Fruit fly (Drosophila melanogaster) whole organism, adult: ENCODE data around the gene Hip14.

Source experiments
- CG11617 ChIP-seq: fragments of 200-800 bp; sonication (Bioruptor generic); optimal IDR thresholded peaks from 2 replicates; lab custom pipeline; 2017; ENCODE audit warnings: mild to moderate bottlenecking, missing biosample characterization, missing genetic modification reagents, missing genetic modification characterization
- CG12768 ChIP-seq: fragments of 200-800 bp; sonication (Bioruptor generic); optimal IDR thresholded peaks from 2 replicates; lab custom pipeline; 2017; ENCODE audit warnings: missing biosample characterization, missing genetic modification characterization, mild to moderate bottlenecking, moderate library complexity, missing genetic modification reagents
- CG14711 ChIP-seq: fragments of 200-800 bp; sonication (Bioruptor generic); optimal IDR thresholded peaks from 2 replicates; lab custom pipeline; 2018; ENCODE audit warnings: missing biosample characterization, mild to moderate bottlenecking, missing genetic modification characterization, moderate library complexity
- CG1620 ChIP-seq: fragments of 200-800 bp; sonication (Bioruptor generic); optimal IDR thresholded peaks from 2 replicates; lab custom pipeline; 2016; ENCODE audit warnings: missing biosample characterization, missing genetic modification characterization
- CG33017 ChIP-seq: fragments of 200-800 bp; sonication (Bioruptor generic); optimal IDR thresholded peaks from 2 replicates; lab custom pipeline; 2018; ENCODE audit warnings: missing biosample characterization, mild to moderate bottlenecking, missing genetic modification characterization, moderate library complexity
- CG5204 ChIP-seq: fragments of 200-800 bp; sonication (Bioruptor generic); optimal IDR thresholded peaks from 2 replicates; lab custom pipeline; 2016; ENCODE audit warnings: missing biosample characterization, missing genetic modification characterization
- CG7045 ChIP-seq: fragments of 200-800 bp; sonication (Bioruptor generic); optimal IDR thresholded peaks from 2 replicates; lab custom pipeline; 2017; ENCODE audit warnings: missing biosample characterization, mild to moderate bottlenecking, missing genetic modification characterization
- CG7101 ChIP-seq: fragments of 200-800 bp; sonication (Bioruptor generic); optimal IDR thresholded peaks from 2 replicates; lab custom pipeline; 2018; ENCODE audit warnings: missing biosample characterization, mild to moderate bottlenecking, missing genetic modification characterization, moderate library complexity
- Clk ChIP-seq: fragments of 200-800 bp; sonication (Bioruptor generic); optimal IDR thresholded peaks from 2 replicates; lab custom pipeline; 2017; ENCODE audit warnings: missing biosample characterization, missing genetic modification characterization
- Crg-1 ChIP-seq: fragments of 200-800 bp; sonication (Bioruptor generic); optimal IDR thresholded peaks from 2 replicates; lab custom pipeline; 2016; ENCODE audit warnings: missing biosample characterization, missing genetic modification characterization
- Hr96 ChIP-seq: fragments of 200-800 bp; sonication (Bioruptor generic); optimal IDR thresholded peaks from 2 replicates; lab custom pipeline; 2016; ENCODE audit warnings: missing biosample characterization, missing genetic modification characterization
- Mnt ChIP-seq: fragments of 200-800 bp; sonication (Bioruptor generic); optimal IDR thresholded peaks from 2 replicates; lab custom pipeline; 2016; ENCODE audit warnings: missing biosample characterization, mild to moderate bottlenecking, missing genetic modification characterization
- bab1 ChIP-seq: fragments of 200-800 bp; sonication (Bioruptor generic); optimal IDR thresholded peaks from 3 replicates; lab custom pipeline; 2019; ENCODE audit warnings: missing biosample characterization, mild to moderate bottlenecking, missing genetic modification characterization, moderate library complexity
- cic ChIP-seq: fragments of 200-800 bp; sonication (Bioruptor generic); optimal IDR thresholded peaks from 2 replicates; lab custom pipeline; 2017; ENCODE audit warnings: missing biosample characterization, mild to moderate bottlenecking, missing genetic modification characterization, moderate library complexity
- cnc ChIP-seq, 2 experiments: fragments of >200 bp; optimal IDR thresholded peaks; 2 replicates each; lab custom pipeline; 2017
- kay ChIP-seq: fragments of 200-800 bp; sonication (Bioruptor generic); peaks from one replicate; lab custom pipeline; 2016; ENCODE audit warnings: missing biosample characterization, missing genetic modification characterization, borderline replicate concordance
- ovo ChIP-seq: fragments of 200-800 bp; sonication (Bioruptor generic); optimal IDR thresholded peaks from 2 replicates; lab custom pipeline; 2016; ENCODE audit warnings: missing biosample characterization, missing genetic modification characterization
- pad ChIP-seq: fragments of 200-800 bp; sonication (Bioruptor generic); optimal IDR thresholded peaks from 3 replicates; lab custom pipeline; 2017; ENCODE audit warnings: missing biosample characterization, missing genetic modification characterization, mild to moderate bottlenecking, moderate library complexity, missing genetic modification reagents
- tj ChIP-seq: fragments of 200-800 bp; sonication (Bioruptor generic); optimal IDR thresholded peaks from 3 replicates; lab custom pipeline; 2017; ENCODE audit warnings: missing biosample characterization, mild to moderate bottlenecking, missing genetic modification characterization, moderate library complexity
- toe ChIP-seq: fragments of 200-800 bp; sonication (Bioruptor generic); optimal IDR thresholded peaks from 2 replicates; lab custom pipeline; 2016; ENCODE audit warnings: missing biosample characterization, missing genetic modification characterization

Hip14 gene

DNA sequence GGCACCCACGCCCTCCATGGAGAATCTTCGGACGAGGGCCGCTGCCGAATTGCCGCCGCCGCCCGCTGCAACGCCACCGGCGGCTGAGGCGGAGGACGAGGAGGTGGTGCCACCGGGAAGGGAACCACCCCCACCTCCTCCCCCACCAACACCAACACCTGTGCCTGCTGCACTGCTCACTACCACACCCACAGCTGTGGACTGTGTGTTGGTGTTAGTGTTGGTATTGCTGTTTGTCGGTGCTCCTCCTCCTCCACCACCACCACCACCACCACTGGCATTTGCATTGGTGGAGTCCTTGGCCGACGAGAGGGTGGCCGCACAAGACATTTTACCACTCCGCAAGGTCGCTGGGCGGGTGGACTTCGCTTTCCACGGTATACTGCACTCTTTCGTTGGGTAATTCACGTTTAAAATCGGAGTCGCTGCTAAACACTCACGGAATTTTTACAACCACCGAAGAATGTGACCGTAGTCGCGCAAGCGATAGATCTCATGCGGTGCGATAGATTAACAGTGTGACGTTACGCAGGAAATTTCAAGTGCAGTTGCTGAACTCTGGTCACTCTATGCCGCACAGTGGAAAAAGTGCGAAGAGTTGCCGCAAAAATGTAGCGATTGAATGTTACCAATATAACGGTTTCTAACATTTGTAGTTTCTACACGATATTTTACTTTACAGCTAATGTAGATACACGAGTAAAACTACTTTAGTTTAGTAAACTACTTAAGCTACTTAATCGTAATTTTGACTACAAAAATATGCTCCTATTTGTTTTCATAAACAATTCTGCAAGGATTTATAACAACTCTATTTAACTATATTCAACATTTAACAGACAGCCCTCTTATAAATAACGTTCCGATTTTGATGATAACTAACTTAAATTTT is 23.5 kb downstream of the Hip14 start, which contains the start of gene mib1:
Gene mib1, minus strand, starts transcription at position 494 of the 892 bp plus-strand sequence.
- TF ChIP-seq Crg-1 (GFP tag; lab: Kevin White, UChicago) (no peak), CG12768 (peak; percentile 31), toe (GFP tag; lab: Kevin White, UChicago) (no peak), CG7101 (tag; lab: Kevin White, UChicago) (peak; percentile 29), CG7045 (GFP tag; lab: Kevin White, UChicago) (no peak), pad (GFP tag; lab: Kevin White, UChicago) (peak; percentile 53), CG14711 (peak; percentile 40), Hr96 (GFP tag; lab: Kevin White, UChicago) (peak; percentile 31), CG5204 (no peak), ovo (peak; percentile 44), CG1620 (GFP tag; lab: Kevin White, UChicago) (no peak), cic (peak; percentile 76), CG11617 (GFP tag; lab: Kevin White, UChicago) (peak; percentile 5), cnc (optimal IDR thresholded peaks at IDR 0.05; lab: Kevin White, UChicago) (no peak), bab1 (GFP tag; lab: Kevin White, UChicago) (peak; percentile 71), CG33017 (tag; lab: Kevin White, UChicago) (no peak), Clk (GFP tag; lab: Kevin White, UChicago) (no peak), kay (GFP tag; lab: Kevin White, UChicago) (no peak), Mnt (peak; percentile 30), tj (peak; percentile 22)

DNA sequence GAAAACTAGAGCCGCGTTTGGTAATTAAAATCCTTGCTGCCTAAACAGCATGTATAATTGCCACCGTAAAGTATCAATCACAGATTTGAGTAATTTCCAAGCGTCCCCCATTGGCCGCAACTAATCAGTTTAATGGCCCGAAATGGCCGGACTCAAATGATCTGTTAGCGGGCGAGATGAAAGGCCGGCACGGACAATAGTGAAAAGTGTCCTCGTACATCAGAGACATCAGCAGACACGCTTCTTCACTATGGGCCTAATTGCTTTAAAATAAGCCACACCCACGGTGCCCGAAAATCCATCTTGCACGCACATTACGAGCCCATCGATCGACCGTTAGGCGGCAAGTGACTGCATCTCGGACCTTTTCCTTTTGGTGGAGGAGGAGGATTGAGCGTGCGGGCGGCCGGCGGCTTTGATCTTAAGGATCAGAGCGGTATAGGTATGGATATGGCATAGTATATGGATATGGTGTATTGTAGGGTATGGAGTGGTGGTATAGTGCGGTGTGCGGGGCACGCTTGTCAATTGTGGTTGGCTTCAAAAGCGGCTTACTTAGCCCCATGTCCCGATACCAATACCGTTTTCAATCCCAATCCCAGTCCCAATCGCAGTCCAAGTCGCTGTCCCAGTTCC is 24.4 kb downstream of the Hip14 start:
- no peak for TF ChIP-seq cic
- TF ChIP-seq CG1620 (GFP tag; lab: Kevin White, UChicago) = no peak
- TF ChIP-seq CG11617 (GFP tag; lab: Kevin White, UChicago) = no peak
- TF ChIP-seq cnc (optimal IDR thresholded peaks at IDR 0.05; lab: Kevin White, UChicago) = no peak
- TF ChIP-seq bab1 (GFP tag; lab: Kevin White, UChicago) = no peak
- no peak for TF ChIP-seq CG14711
- no peak for TF ChIP-seq CG7101 (tag; lab: Kevin White, UChicago)

DNA sequence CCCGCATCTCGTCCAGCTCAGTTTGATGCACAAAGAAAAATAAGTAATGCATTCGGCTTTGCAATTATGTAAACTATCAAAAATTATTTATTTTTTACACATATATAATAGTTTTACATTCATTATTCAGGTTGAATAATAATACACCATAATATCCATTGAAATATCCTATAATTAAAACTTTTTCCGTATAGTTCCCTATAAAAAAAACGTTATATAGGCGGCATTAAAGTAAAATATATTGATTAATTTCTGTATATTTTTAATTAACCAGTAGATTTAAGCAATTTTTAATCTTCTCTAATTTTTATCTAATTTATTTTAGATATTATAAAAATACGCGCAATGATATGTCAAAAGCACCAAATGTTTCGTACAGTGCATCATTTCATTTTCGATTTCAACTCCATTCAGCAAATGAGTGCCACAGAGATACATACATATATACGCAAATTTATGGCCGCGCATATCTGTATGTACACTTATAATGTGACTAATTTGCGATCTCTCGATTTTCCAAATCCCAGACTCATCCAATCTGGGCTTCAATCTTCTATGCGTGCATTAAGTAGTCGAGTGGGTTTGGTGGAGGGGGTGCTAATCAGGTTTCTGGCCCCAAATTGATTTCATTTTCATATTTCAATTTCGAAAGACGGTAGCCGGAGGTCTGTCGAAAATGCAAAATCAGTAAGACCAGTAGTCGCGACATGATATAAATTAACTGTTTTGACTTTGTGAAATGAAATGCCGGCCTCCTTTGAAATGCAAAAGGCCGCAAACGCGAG is 25.4 kb downstream of the Hip14 start:
- TF ChIP-seq kay (GFP tag; lab: Kevin White, UChicago) = no peak

DNA sequence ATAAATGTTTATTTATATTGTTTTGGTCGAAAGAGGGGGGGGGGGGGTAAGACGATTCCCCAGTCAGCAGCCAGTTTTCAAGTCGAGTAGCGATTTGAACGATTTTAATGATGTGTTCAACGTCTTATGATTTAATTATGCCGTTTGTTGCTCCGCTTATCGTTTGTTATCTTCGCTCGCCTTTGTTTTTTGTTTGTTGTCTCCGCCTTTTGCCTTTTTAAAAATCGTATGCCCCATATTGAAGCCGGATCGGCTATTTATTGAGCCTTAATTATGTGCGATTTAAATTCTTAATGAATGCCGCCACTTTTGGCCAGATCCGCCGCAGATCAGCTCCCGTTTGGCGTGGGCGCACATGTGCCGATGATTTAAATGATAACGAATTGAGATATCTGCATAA is 26.5 kb downstream of the Hip14 start:
- TF ChIP-seq CG7045 (GFP tag; lab: Kevin White, UChicago) (no peak), cic (no peak), CG12768 (no peak), Crg-1 (GFP tag; lab: Kevin White, UChicago) (no peak), Hr96 (GFP tag; lab: Kevin White, UChicago) (no peak), pad (GFP tag; lab: Kevin White, UChicago) (no peak), CG5204 (no peak), Clk (GFP tag; lab: Kevin White, UChicago) (no peak), Mnt (no peak), CG7101 (tag; lab: Kevin White, UChicago) (no peak), CG33017 (tag; lab: Kevin White, UChicago) (no peak), CG14711 (no peak), kay (GFP tag; lab: Kevin White, UChicago) (no peak), cnc (optimal IDR thresholded peaks at IDR 0.05; lab: Kevin White, UChicago) (no peak), bab1 (GFP tag; lab: Kevin White, UChicago) (no peak)

DNA sequence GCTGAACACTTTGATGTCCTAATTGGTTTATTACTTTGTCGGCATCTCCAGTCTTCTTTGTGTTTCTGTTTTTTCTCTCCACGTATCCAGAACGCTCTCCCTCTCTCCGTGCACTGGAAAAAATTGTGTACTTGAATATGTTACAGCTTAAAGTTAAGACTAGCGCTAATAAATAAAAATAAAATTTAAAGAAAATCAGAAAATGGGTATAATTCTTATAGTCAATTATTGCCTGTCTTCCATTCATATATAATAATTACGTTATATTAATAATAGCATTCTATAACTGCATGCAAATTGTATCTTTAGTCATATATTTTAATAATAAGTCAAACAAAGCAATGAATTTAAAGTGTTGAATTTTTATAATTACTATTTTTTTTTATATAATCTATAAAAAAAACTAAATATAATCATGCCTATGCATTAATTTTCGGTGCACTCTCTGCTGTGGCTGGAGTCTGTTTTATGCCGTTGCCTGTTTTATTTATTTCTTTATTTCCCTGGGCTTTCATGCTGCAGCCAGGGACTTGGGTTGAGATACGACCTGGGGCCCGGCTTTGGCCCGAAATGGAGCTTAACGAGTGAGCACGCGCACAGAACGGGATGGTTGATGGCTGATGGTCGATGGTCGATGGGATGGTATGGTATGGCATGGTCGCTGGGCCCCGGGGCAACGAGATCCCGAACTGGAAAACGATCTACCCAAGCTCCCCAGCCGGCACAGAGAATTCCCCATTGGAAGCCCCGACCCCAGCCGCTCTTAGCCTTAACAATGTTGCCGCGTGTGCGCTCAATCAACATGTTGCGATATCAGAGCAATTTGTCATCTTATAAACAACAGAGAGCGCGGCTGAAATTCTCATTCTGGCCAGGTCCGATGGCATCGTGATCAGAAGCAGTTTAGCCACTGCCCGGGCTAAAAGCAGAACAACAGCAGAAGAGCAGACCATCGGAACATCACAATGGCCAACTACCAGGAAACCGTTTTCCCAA is 28.0 kb downstream of the Hip14 start:
- TF ChIP-seq CG14711 = no peak
- no peak for TF ChIP-seq CG12768
- no peak for TF ChIP-seq CG11617 (GFP tag; lab: Kevin White, UChicago)
- no peak for TF ChIP-seq cnc (optimal IDR thresholded peaks at IDR 0.05; lab: Kevin White, UChicago)
- no peak for TF ChIP-seq CG7045 (GFP tag; lab: Kevin White, UChicago)
- TF ChIP-seq kay (GFP tag; lab: Kevin White, UChicago) = no peak
- no peak for TF ChIP-seq Hr96 (GFP tag; lab: Kevin White, UChicago)
- no peak for TF ChIP-seq Crg-1 (GFP tag; lab: Kevin White, UChicago)
- TF ChIP-seq CG1620 (GFP tag; lab: Kevin White, UChicago) = no peak
- TF ChIP-seq cic = no peak
- no peak for TF ChIP-seq CG7101 (tag; lab: Kevin White, UChicago)
- no peak for TF ChIP-seq toe (GFP tag; lab: Kevin White, UChicago)
- TF ChIP-seq ovo = no peak
- no peak for TF ChIP-seq bab1 (GFP tag; lab: Kevin White, UChicago)
